Fruit fly (Drosophila melanogaster): ENCODE results near the gene Dif.
A peak's percentile ranks its signal among the peaks of the same experiment; 100 is the strongest.

Dif gene

dm6 chr2L:17394939-17395338 is 38.0 kb downstream of the Dif start:
- TF ChIP-seq Hr38 (GFP tag; optimal IDR thresholded peaks at IDR 0.05) (no peak), svp (GFP tag) (peak; percentile 88), eg (GFP tag; IDR thresholded peaks at IDR 0.05) (no peak), acj6 (GFP tag; optimal IDR thresholded peaks at IDR 0.05) (no peak), CG1621 (tag; optimal IDR thresholded peaks at IDR 0.05) (no peak), CG6808 (GFP tag; optimal IDR thresholded peaks at IDR 0.05) (no peak), CG7368 (GFP tag; optimal IDR thresholded peaks at IDR 0.05) (no peak)

DNA sequence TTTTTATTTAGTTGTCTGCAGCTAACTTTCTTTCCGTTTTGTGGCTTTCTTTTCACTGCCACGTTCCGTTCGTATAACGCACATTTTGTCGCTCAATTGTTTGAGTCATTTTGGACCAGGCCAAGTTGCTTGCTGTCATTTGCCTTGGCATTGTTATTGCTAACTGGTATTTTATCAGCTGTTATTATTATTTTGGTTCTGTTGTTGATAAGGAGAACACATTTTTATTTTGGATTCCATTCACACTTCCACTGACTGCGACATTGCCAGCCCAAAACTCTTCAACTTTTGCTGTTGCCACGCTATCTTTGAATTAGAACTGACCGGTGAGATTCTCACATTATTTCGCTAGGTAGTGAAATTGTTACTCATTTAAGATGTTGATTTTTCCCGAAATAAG is 42.2 kb downstream of the Dif start:
- TF ChIP-seq Blimp-1 (GFP tag; optimal IDR thresholded peaks at IDR 0.05) (no peak), CG31627 (GFP tag; optimal IDR thresholded peaks at IDR 0.05) (no peak), fkh (GFP tag; optimal IDR thresholded peaks at IDR 0.05) (no peak), Eip75B (GFP tag; optimal IDR thresholded peaks at IDR 0.05) (no peak), CG10669 (GFP tag; optimal IDR thresholded peaks at IDR 0.05) (no peak), achi (GFP tag; optimal IDR thresholded peaks at IDR 0.05) (no peak)

dm6 chr2L:17389104-17389503 is 43.9 kb downstream of the Dif start:
- TF ChIP-seq Sox14 (GFP tag; optimal IDR thresholded peaks at IDR 0.05), result peak; percentile 33
- no peak for TF ChIP-seq CG34406 (GFP tag; optimal IDR thresholded peaks at IDR 0.05)
- TF ChIP-seq CG3032 (tag; optimal IDR thresholded peaks at IDR 0.05), result peak; percentile 42
- TF ChIP-seq CG8119 (GFP tag; IDR thresholded peaks at IDR 0.05), result peak; percentile 56; the same call in 2 of the 3 replicates
- no peak for TF ChIP-seq CG10631 (GFP tag; optimal IDR thresholded peaks at IDR 0.05)
- no peak for TF ChIP-seq Met (GFP tag; optimal IDR thresholded peaks at IDR 0.05)
- no peak for TF ChIP-seq Hr38 (GFP tag; optimal IDR thresholded peaks at IDR 0.05)
- no peak for TF ChIP-seq CG15336 (GFP tag; IDR thresholded peaks at IDR 0.05)
- no peak for TF ChIP-seq Eip75B (GFP tag; optimal IDR thresholded peaks at IDR 0.05)
- no peak for TF ChIP-seq Sox15 (GFP tag; optimal IDR thresholded peaks at IDR 0.05)
- TF ChIP-seq net (GFP tag; optimal IDR thresholded peaks at IDR 0.05), result peak; percentile 41
- TF ChIP-seq CG7368 (GFP tag; optimal IDR thresholded peaks at IDR 0.05), result no peak
- peak; percentile 31 for TF ChIP-seq spab (GFP tag; optimal IDR thresholded peaks at IDR 0.05)
- TF ChIP-seq Blimp-1 (GFP tag; optimal IDR thresholded peaks at IDR 0.05), result peak; percentile 46
- TF ChIP-seq fd85E (GFP tag; optimal IDR thresholded peaks at IDR 0.05), result no peak
- no peak for TF ChIP-seq CG11902 (GFP tag; optimal IDR thresholded peaks at IDR 0.05)
- peak; percentile 38 for TF ChIP-seq CG10669 (GFP tag; optimal IDR thresholded peaks at IDR 0.05)
- TF ChIP-seq vri (GFP tag; optimal IDR thresholded peaks at IDR 0.05), result peak; percentile 74
- no peak for TF ChIP-seq pdm3 (GFP tag; optimal IDR thresholded peaks at IDR 0.05)
- TF ChIP-seq Hr4 (GFP tag; optimal IDR thresholded peaks at IDR 0.05), result no peak
- TF ChIP-seq CG11294 (GFP tag; IDR thresholded peaks at IDR 0.05), result no peak; the same call in 1 of the 2 replicates
- TF ChIP-seq CG4318 (GFP tag; optimal IDR thresholded peaks at IDR 0.05), result no peak
- TF ChIP-seq Sox102F (GFP tag; optimal IDR thresholded peaks at IDR 0.05), result peak; percentile 50
- no peak for TF ChIP-seq CG8319 (GFP tag; optimal IDR thresholded peaks at IDR 0.05)
- TF ChIP-seq svp (GFP tag), result peak; percentile 87
- TF ChIP-seq OdsH (GFP tag; optimal IDR thresholded peaks at IDR 0.05), result no peak
- peak; percentile 49 for TF ChIP-seq CG6808 (GFP tag; optimal IDR thresholded peaks at IDR 0.05)
- no peak; the same call in 2 of the 3 replicates for TF ChIP-seq eg (GFP tag; IDR thresholded peaks at IDR 0.05)
- peak; percentile 37 for TF ChIP-seq Lpt (GFP tag; optimal IDR thresholded peaks at IDR 0.05)
- TF ChIP-seq dsx (GFP tag; optimal IDR thresholded peaks at IDR 0.05; ENCODE audit: poor library complexity, severe bottlenecking), result no peak
- no peak for TF ChIP-seq CG6792 (GFP tag; optimal IDR thresholded peaks at IDR 0.05)
- no peak for TF ChIP-seq CG31627 (GFP tag; optimal IDR thresholded peaks at IDR 0.05)
- TF ChIP-seq fkh (GFP tag; optimal IDR thresholded peaks at IDR 0.05), result peak; percentile 40
- no peak for TF ChIP-seq Ets21C (GFP tag; optimal IDR thresholded peaks at IDR 0.05)
- peak; percentile 65 for TF ChIP-seq CG9139 (GFP tag; optimal IDR thresholded peaks at IDR 0.05)
- TF ChIP-seq acj6 (GFP tag; optimal IDR thresholded peaks at IDR 0.05), result no peak
- TF ChIP-seq CG3919 (GFP tag; optimal IDR thresholded peaks at IDR 0.05), result peak; percentile 36
- no peak for TF ChIP-seq Gug (GFP tag; IDR thresholded peaks at IDR 0.05)
- no peak for TF ChIP-seq dac (GFP tag; optimal IDR thresholded peaks at IDR 0.05)
- no peak for TF ChIP-seq fd59A (GFP tag; optimal IDR thresholded peaks at IDR 0.05)
- TF ChIP-seq CG16779 (tag; optimal IDR thresholded peaks at IDR 0.05), result peak; percentile 43
- TF ChIP-seq CG8632 (GFP tag; optimal IDR thresholded peaks at IDR 0.05), result no peak
- peak; percentile 60 to 74 for TF ChIP-seq ss (GFP tag; optimal IDR thresholded peaks at IDR 0.05)
- no peak for TF ChIP-seq lz (GFP tag; optimal IDR thresholded peaks at IDR 0.05)
- TF ChIP-seq topi (GFP tag; optimal IDR thresholded peaks at IDR 0.05), result peak; percentile 20
